Worm (Caenorhabditis elegans): ENCODE data around the gene lgc-28.

- TF ChIP-seq nhr-28 (tag; optimal IDR thresholded peaks at IDR 0.05) = no peak
- no peak for TF ChIP-seq R02D3.7 (tag; optimal IDR thresholded peaks at IDR 0.05)
- no peak for TF ChIP-seq nhr-77 (tag; optimal IDR thresholded peaks at IDR 0.05)
- no peak for TF ChIP-seq ama-1 (optimal IDR thresholded peaks at IDR 0.05)
- no peak for TF ChIP-seq unc-39 (tag; optimal IDR thresholded peaks at IDR 0.05)
- no peak for TF ChIP-seq unc-62 (GFP tag; optimal IDR thresholded peaks at IDR 0.05)
- no peak for TF ChIP-seq aly-2 (tag; optimal IDR thresholded peaks at IDR 0.05)
- TF ChIP-seq fkh-10 (GFP tag; optimal IDR thresholded peaks at IDR 0.05) = no peak
- no peak for TF ChIP-seq nhr-237 (tag; optimal IDR thresholded peaks at IDR 0.05)
- TF ChIP-seq snpc-4 (tag; optimal IDR thresholded peaks at IDR 0.05) = no peak
- TF ChIP-seq sea-2 (GFP tag; optimal IDR thresholded peaks at IDR 0.05) = no peak
- no peak for TF ChIP-seq nhr-11 (tag; optimal IDR thresholded peaks at IDR 0.05)
Measured at ce11 chrII:2628401-2628800, 3.5 kb downstream of the lgc-28 start.

Measured in whole organism, L3 larva.